Worm (Caenorhabditis elegans) whole organism, L2 larva: ENCODE results near the gene msrp-3.
A peak's percentile ranks its signal among the peaks of the same experiment; 100 is the strongest.
"Not testable (repeated sequence)": the region's sequence is repeated elsewhere in the genome, so short reads cannot be mapped to it uniquely, and the experiment has no call there.

Experiments
- C34F6.9 ChIP-seq: fragments of 150-350 bp; optimal IDR thresholded peaks from 2 replicates; lab custom pipeline; 2014; ENCODE audit warnings: missing biosample characterization, missing genetic modification characterization
- F13H6.1 ChIP-seq: sonication (generic microtip); optimal IDR thresholded peaks from 2 replicates; lab custom pipeline; 2016; ENCODE audit warnings: missing genetic modification characterization, missing compliant biosample characterization
- R02D3.7 ChIP-seq: fragments of 150-350 bp; optimal IDR thresholded peaks from 2 replicates; lab custom pipeline; 2014; ENCODE audit warnings: missing biosample characterization, missing genetic modification characterization
- Y55F3AM.14 ChIP-seq: fragments of 200-800 bp; sonication (Bioruptor generic); optimal IDR thresholded peaks from 2 replicates; lab custom pipeline; 2018; ENCODE audit warnings: mild to moderate bottlenecking, missing genetic modification characterization, missing compliant biosample characterization
- aly-2 ChIP-seq: fragments of 150-350 bp; optimal IDR thresholded peaks from 2 replicates; lab custom pipeline; 2014; ENCODE audit warnings: missing biosample characterization, missing genetic modification characterization
- ama-1 ChIP-seq: fragments of 150-350 bp; optimal IDR thresholded peaks from 2 replicates; lab custom pipeline; 2018; ENCODE audit warnings: inconsistent platforms
- blmp-1 ChIP-seq: sonication (generic microtip); optimal IDR thresholded peaks from 2 replicates; lab custom pipeline; 2017; ENCODE audit warnings: missing genetic modification characterization, mild to moderate bottlenecking, missing compliant biosample characterization, antibody characterized with exemption, moderate library complexity; ENCODE audit not compliant: insufficient read depth
- ceh-16 ChIP-seq: fragments of 150-350 bp; optimal IDR thresholded peaks from 2 replicates; lab custom pipeline; 2014; ENCODE audit warnings: missing biosample characterization, missing genetic modification characterization
- ceh-82 ChIP-seq: fragments of 150-350 bp; optimal IDR thresholded peaks from 2 replicates; lab custom pipeline; 2014; ENCODE audit warnings: missing biosample characterization, missing genetic modification characterization
- crh-2 ChIP-seq: sonication (generic microtip); optimal IDR thresholded peaks from 2 replicates; lab custom pipeline; 2017; ENCODE audit warnings: missing biosample characterization, missing genetic modification characterization
- egl-27 ChIP-seq: sonication (generic microtip); optimal IDR thresholded peaks from 3 replicates; lab custom pipeline; 2017; ENCODE audit warnings: missing biosample characterization, missing genetic modification reagents, missing genetic modification characterization
- elt-1 ChIP-seq: fragments of 150-350 bp; optimal IDR thresholded peaks from 2 replicates; lab custom pipeline; 2014; ENCODE audit warnings: missing biosample characterization, missing genetic modification characterization
- elt-3 ChIP-seq: sonication (generic microtip); optimal IDR thresholded peaks from 2 replicates; lab custom pipeline; 2017; ENCODE audit warnings: missing biosample characterization, missing genetic modification characterization
- fos-1 ChIP-seq: fragments of 150-350 bp; optimal IDR thresholded peaks from 2 replicates; lab custom pipeline; 2014; ENCODE audit warnings: missing biosample characterization, missing genetic modification characterization
- gmeb-1 ChIP-seq: fragments of 150-350 bp; optimal IDR thresholded peaks from 2 replicates; lab custom pipeline; 2014; ENCODE audit warnings: missing biosample characterization, missing genetic modification characterization
- lin-13 ChIP-seq: fragments of 150-350 bp; optimal IDR thresholded peaks from 2 replicates; lab custom pipeline; 2014; ENCODE audit warnings: missing biosample characterization, missing genetic modification reagents, missing genetic modification characterization
- lsy-2 ChIP-seq, 2 experiments: fragments of 150-350 bp in 1 of 2; sonication (generic microtip) in 1 of 2; optimal IDR thresholded peaks; 2 replicates each; lab custom pipeline; 2014 to 2017; ENCODE audit warnings: missing biosample characterization in 2 of 2, missing genetic modification characterization in 2 of 2
- mab-5 ChIP-seq: fragments of 150-350 bp; optimal IDR thresholded peaks from 2 replicates; lab custom pipeline; 2014; ENCODE audit warnings: missing biosample characterization, missing genetic modification characterization
- mbf-1 ChIP-seq: sonication (generic microtip); optimal IDR thresholded peaks from 2 replicates; lab custom pipeline; 2017; ENCODE audit warnings: missing biosample characterization, missing genetic modification characterization
- mdl-1 ChIP-seq, 2 experiments: fragments of 150-350 bp in 1 of 2; sonication (generic microtip) in 1 of 2; optimal IDR thresholded peaks; 2 replicates each; lab custom pipeline; 2017; ENCODE audit warnings: missing biosample characterization in 2 of 2, missing genetic modification characterization in 2 of 2
- nhr-11 ChIP-seq: fragments of 150-350 bp; optimal IDR thresholded peaks from 2 replicates; lab custom pipeline; 2014; ENCODE audit warnings: missing biosample characterization, missing genetic modification characterization
- nhr-12 ChIP-seq: fragments of 150-350 bp; optimal IDR thresholded peaks from 2 replicates; lab custom pipeline; 2014; ENCODE audit warnings: missing biosample characterization, missing genetic modification characterization
- nhr-129 ChIP-seq: fragments of 150-350 bp; optimal IDR thresholded peaks from 2 replicates; lab custom pipeline; 2014; ENCODE audit warnings: missing biosample characterization, missing genetic modification characterization
- nhr-21 ChIP-seq: fragments of 150-350 bp; optimal IDR thresholded peaks from 2 replicates; lab custom pipeline; 2014; ENCODE audit warnings: missing biosample characterization, missing genetic modification characterization
- nhr-237 ChIP-seq: fragments of 150-350 bp; optimal IDR thresholded peaks from 2 replicates; lab custom pipeline; 2014; ENCODE audit warnings: missing biosample characterization, missing genetic modification characterization
- nhr-25 ChIP-seq: fragments of 150-350 bp; sonication (generic microtip); optimal IDR thresholded peaks from 3 replicates; lab custom pipeline; 2014; ENCODE audit warnings: missing biosample characterization, missing genetic modification characterization
- nhr-6 ChIP-seq: fragments of 150-350 bp; optimal IDR thresholded peaks from 2 replicates; lab custom pipeline; 2014; ENCODE audit warnings: missing biosample characterization, missing genetic modification characterization
- nhr-77 ChIP-seq: fragments of 150-350 bp; optimal IDR thresholded peaks from 2 replicates; lab custom pipeline; 2014; ENCODE audit warnings: missing biosample characterization, missing genetic modification characterization
- sem-4 ChIP-seq: fragments of 150-350 bp; optimal IDR thresholded peaks from 2 replicates; lab custom pipeline; 2014; ENCODE audit warnings: missing biosample characterization, missing genetic modification reagents, missing genetic modification characterization
- sma-3 ChIP-seq: sonication (generic microtip); optimal IDR thresholded peaks from 2 replicates; lab custom pipeline; 2016; ENCODE audit warnings: missing genetic modification reagents, missing genetic modification characterization, missing compliant biosample characterization
- sma-9 ChIP-seq, 2 experiments: fragments of 150-350 bp in 1 of 2; sonication (generic microtip) in 1 of 2; optimal IDR thresholded peaks; 2 replicates each; lab custom pipeline; 2014 to 2016; ENCODE audit warnings: missing genetic modification characterization in 2 of 2, mild to moderate bottlenecking in 1 of 2, missing biosample characterization in 1 of 2, missing compliant biosample characterization in 1 of 2, missing genetic modification reagents in 1 of 2, moderate library complexity in 1 of 2
- unc-39 ChIP-seq: fragments of 150-350 bp; optimal IDR thresholded peaks from 2 replicates; lab custom pipeline; 2014; ENCODE audit warnings: missing biosample characterization, missing genetic modification characterization
- unc-62 ChIP-seq: fragments of 150-350 bp; optimal IDR thresholded peaks from 2 replicates; lab custom pipeline; 2014; ENCODE audit warnings: missing biosample characterization, missing genetic modification reagents, missing genetic modification characterization
- zag-1 ChIP-seq: fragments of 150-350 bp; optimal IDR thresholded peaks from 2 replicates; lab custom pipeline; 2014; ENCODE audit warnings: missing biosample characterization, missing genetic modification characterization
- ztf-11 ChIP-seq: sonication (generic microtip); optimal IDR thresholded peaks from 2 replicates; lab custom pipeline; 2017; ENCODE audit warnings: missing biosample characterization, missing genetic modification characterization
- ztf-4 ChIP-seq: fragments of 150-350 bp; optimal IDR thresholded peaks from 2 replicates; lab custom pipeline; 2014; ENCODE audit warnings: missing biosample characterization, missing genetic modification characterization

Gene msrp-3

DNA sequence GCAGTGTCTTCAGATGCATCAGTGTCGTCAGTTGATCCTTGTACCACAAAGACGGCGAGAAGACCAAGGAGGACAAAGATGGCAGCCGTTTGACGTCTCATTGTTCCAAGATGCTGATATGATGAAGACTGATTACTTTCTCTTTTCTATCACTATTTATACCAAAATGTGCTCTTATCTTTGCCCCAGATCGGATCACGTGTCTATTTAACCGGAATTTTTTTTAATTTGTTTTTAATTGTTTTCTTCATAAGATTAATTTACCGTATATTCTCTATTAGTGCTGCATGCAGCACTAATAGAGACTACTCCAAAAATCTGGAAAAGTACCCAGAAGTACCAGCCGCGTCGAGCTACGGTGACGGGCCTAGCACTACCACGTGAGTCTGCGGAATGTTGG, at the start of gene msrp-3:
Gene msrp-3 (minus strand): TSS at position 101 of the 400 bp plus-strand sequence.
- TF ChIP-seq Y55F3AM.14 (GFP tag; lab: Kevin White, UChicago) (no peak), ceh-16 (tag; lab: Kevin White, UChicago) (no peak), unc-39 (tag; lab: Kevin White, UChicago) (no peak), aly-2 (tag; lab: Kevin White, UChicago) (no peak), fos-1 (tag; lab: Kevin White, UChicago) (no peak), gmeb-1 (tag; lab: Kevin White, UChicago) (no peak), ztf-4 (no peak)

DNA sequence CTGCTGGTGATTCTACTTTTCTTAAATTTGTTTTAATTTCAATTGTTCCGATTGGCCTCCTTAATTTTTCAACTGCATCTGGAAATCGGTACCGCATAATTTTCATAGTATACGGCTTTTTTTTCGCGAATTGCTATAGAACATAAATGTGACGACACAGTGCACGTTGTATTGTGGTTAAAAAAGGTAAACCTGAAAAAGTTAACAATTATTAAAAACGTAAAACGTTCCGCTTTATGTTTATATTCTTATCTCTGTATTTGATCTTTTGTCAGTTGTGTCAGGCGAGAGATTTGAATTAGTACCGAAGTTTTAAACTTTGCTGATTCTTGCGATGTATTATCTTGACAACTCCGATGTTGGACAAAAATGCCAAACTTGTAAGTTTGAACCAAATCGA, 46.9 kb upstream of the msrp-3 start, which contains the start of gene Y46B2A.4:
Gene Y46B2A.4 (plus strand): TSS at position 301 of the 400 bp plus-strand sequence.
- no peak for TF ChIP-seq nhr-11 (tag; lab: Kevin White, UChicago)
- TF ChIP-seq unc-39 (tag; lab: Kevin White, UChicago), result no peak

ce11 chrII:850567-850966, 35.9 kb upstream of the msrp-3 start, which contains the start of gene F28A10.5:
F28A10.5 (minus strand) TSS chrII:850667.
- not testable (repeated sequence) for TF ChIP-seq nhr-77 (tag; lab: Kevin White, UChicago); sem-4; nhr-12 (tag; lab: Kevin White, UChicago)

DNA sequence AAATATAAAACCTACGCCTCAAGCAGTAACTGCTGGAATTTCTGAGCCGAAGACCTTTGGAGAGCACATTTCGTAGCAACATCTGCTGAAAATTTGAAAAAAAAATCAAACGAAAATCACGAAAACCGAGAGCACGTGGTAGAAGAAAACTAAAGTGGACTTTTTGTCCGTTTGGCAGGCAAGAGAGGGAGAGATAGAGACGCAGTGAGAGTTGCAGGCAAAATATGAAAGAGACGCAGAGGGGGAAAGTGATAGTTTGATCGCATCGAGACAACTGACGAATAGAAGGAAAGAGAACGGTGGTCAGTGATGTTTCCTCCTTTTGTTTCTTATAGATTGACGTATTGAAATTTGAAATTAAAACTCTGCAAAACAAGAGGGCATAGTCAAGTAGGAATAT, 33.9 kb upstream of the msrp-3 start, which contains the start of the genes acdh-9 and F28A10.13:
Gene acdh-9 (minus strand): TSS at position 85 of the 400 bp plus-strand sequence.
Gene F28A10.13 (plus strand): TSS at position 294 of the 400 bp plus-strand sequence.
- TF ChIP-seq Y55F3AM.14 (GFP tag; lab: Kevin White, UChicago), result no peak
- TF ChIP-seq sma-9 (GFP tag; optimal IDR thresholded peaks at IDR 0.05; lab: Kevin White, UChicago), result peak; percentile 69
- TF ChIP-seq sma-9 (tag; optimal IDR thresholded peaks at IDR 0.05; lab: Kevin White, UChicago), result no peak
- TF ChIP-seq blmp-1 (tag; lab: Kevin White, UChicago), result peak; percentile 20
- TF ChIP-seq lsy-2 (tag; optimal IDR thresholded peaks at IDR 0.05; lab: Kevin White, UChicago), result peak in 1 of 2 experiments; percentile 61
- TF ChIP-seq nhr-237 (tag; lab: Kevin White, UChicago), result no peak
- no peak for TF ChIP-seq R02D3.7 (tag; lab: Kevin White, UChicago)
- peak; percentile 64 for TF ChIP-seq crh-2 (tag; lab: Kevin White, UChicago)
- TF ChIP-seq nhr-6 (tag; lab: Kevin White, UChicago), result peak; percentile 11
- TF ChIP-seq lin-13 (GFP tag; lab: Kevin White, UChicago), result peak; percentile 34
- peak; percentile 83 for TF ChIP-seq F13H6.1
- TF ChIP-seq nhr-12 (tag; lab: Kevin White, UChicago), result no peak
- no peak for TF ChIP-seq nhr-21
- no peak for TF ChIP-seq zag-1 (tag; lab: Kevin White, UChicago)
- TF ChIP-seq ztf-11 (tag; lab: Kevin White, UChicago), result no peak
- no peak for TF ChIP-seq aly-2 (tag; lab: Kevin White, UChicago)
- TF ChIP-seq ceh-82, result no peak
- TF ChIP-seq nhr-129 (tag; lab: Kevin White, UChicago), result peak; percentile 82
- TF ChIP-seq mbf-1 (tag; lab: Kevin White, UChicago), result no peak
- no peak for TF ChIP-seq elt-1 (tag; lab: Kevin White, UChicago)
- no peak for TF ChIP-seq sem-4
- TF ChIP-seq sma-3 (GFP tag; lab: Kevin White, UChicago), result no peak
- no peak for TF ChIP-seq nhr-25 (tag; lab: Kevin White, UChicago)
- no peak for TF ChIP-seq nhr-11 (tag; lab: Kevin White, UChicago)
- TF ChIP-seq mdl-1 (tag; optimal IDR thresholded peaks at IDR 0.05; lab: Kevin White, UChicago), result peak; percentile 70 to 83
- TF ChIP-seq gmeb-1 (tag; lab: Kevin White, UChicago), result peak; percentile 44
- TF ChIP-seq mab-5 (tag; lab: Kevin White, UChicago), result no peak
- peak; percentile 72 for TF ChIP-seq ama-1 (lab: Kevin White, UChicago)
- no peak for TF ChIP-seq ztf-4
- TF ChIP-seq fos-1 (tag; lab: Kevin White, UChicago), result peak; percentile 71
- TF ChIP-seq C34F6.9 (tag; lab: Kevin White, UChicago), result peak; percentile 58

DNA sequence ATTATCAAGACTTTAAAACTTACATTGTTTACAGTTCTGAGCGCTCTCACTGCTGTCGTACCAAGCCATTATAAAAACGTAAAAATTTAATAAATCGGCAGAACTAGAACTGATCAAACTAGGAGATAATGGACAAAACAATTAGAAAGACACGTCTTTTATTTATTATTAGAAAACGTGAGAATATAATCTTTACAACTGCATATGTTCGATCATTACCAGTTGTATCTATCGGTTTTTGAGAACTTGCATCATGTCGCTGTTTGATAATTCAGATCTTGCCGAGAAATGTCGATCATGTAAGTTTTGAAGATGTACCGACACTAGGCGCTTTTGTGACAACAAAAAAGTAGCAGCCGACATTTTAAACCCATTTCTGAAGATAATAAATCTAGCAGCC, 31.0 kb upstream of the msrp-3 start, which contains the start of gene F28A10.7:
Gene F28A10.7 (minus strand): TSS at position 101 of the 400 bp plus-strand sequence.
- no peak for TF ChIP-seq mab-5 (tag; lab: Kevin White, UChicago)
- no peak for TF ChIP-seq egl-27
- TF ChIP-seq elt-1 (tag; lab: Kevin White, UChicago), result no peak
- no peak for TF ChIP-seq unc-62
- TF ChIP-seq elt-3 (tag; lab: Kevin White, UChicago), result no peak
